Worm (Caenorhabditis elegans): Measurements from ENCODE around the gene fbxa-164.

The fbxa-164 gene

DNA sequence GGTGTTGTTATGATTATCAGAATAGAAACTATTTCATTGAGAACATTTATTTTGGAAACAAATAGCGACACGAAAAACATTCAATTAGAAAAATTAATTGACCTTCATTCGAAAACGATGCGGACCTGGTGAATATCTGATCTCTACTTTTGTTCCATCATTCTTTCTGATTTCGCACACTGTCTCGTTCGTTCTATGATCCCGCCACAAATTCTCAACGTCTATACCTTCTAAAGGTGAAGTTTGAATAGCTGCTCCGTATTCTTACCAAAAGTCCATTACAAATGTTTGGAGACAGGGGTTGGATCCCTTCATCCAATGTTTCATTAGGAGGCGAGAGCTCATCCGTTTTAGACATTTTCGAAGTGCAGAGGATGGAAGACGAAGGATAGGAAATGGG is 37.9 kb upstream of the fbxa-164 start, which contains the start of gene fbxb-16:
Gene fbxb-16, minus strand, starts transcription at position 101 of the 400 bp plus-strand sequence.
- TF ChIP-seq zip-4 (GFP tag; optimal IDR thresholded peaks at IDR 0.05) (no peak), alr-1 (tag; optimal IDR thresholded peaks at IDR 0.05; ENCODE audit: borderline replicate concordance) (no peak), isw-1 (GFP tag; IDR thresholded peaks at IDR 0.05) (no peak), C16A3.4 (tag; optimal IDR thresholded peaks at IDR 0.05) (no peak)

- TF ChIP-seq fkh-8 (tag; optimal IDR thresholded peaks at IDR 0.05) (no peak), mab-9 (GFP tag; IDR thresholded peaks at IDR 0.05) (no peak), nhr-85 (tag) (no peak), fos-1 (tag; optimal IDR thresholded peaks at IDR 0.05) (no peak), rnt-1 (tag; optimal IDR thresholded peaks at IDR 0.05) (no peak), lin-39 (tag; optimal IDR thresholded peaks at IDR 0.05) (no peak), xbp-1 (tag; optimal IDR thresholded peaks at IDR 0.05) (no peak), ces-1 (GFP tag; optimal IDR thresholded peaks at IDR 0.05) (no peak)
These were observed 36.6 kb upstream of the fbxa-164 start, which contains the start of gene fbxb-20 for ce11 chrII:1650502-1650901. TSS of gene fbxb-20 (minus strand) at chrII:1650602.

- TF ChIP-seq lin-13 (GFP tag; optimal IDR thresholded peaks at IDR 0.05): no peak
These were observed 34.9 kb upstream of the fbxa-164 start, which contains the start of gene fbxb-21 for ce11 chrII:1648768-1649167. TSS of gene fbxb-21 (minus strand) at chrII:1648868.

ce11 chrII:1646199-1646598 is 32.3 kb upstream of the fbxa-164 start, which contains the start of gene ZC204.17:
TSS of gene ZC204.17 (minus strand) at chrII:1646299.
- TF ChIP-seq rnt-1 (tag; optimal IDR thresholded peaks at IDR 0.05) (no peak), lin-13 (GFP tag; optimal IDR thresholded peaks at IDR 0.05) (no peak), jun-1 (tag; optimal IDR thresholded peaks at IDR 0.05) (no peak), zag-1 (tag; optimal IDR thresholded peaks at IDR 0.05) (no peak), nhr-11 (tag; optimal IDR thresholded peaks at IDR 0.05) (no peak), blmp-1 (tag; optimal IDR thresholded peaks at IDR 0.05) (no peak), unc-30 (tag; optimal IDR thresholded peaks at IDR 0.05) (no peak), egl-27 (tag; optimal IDR thresholded peaks at IDR 0.05) (no peak), C16A3.4 (tag; optimal IDR thresholded peaks at IDR 0.05) (no peak)

- TF ChIP-seq sox-4 (tag; optimal IDR thresholded peaks at IDR 0.05) (no peak), ets-5 (GFP tag; IDR thresholded peaks at IDR 0.05) (no peak), swsn-7 (tag; optimal IDR thresholded peaks at IDR 0.05) (no peak), efl-3 (GFP tag; optimal IDR thresholded peaks at IDR 0.05) (no peak), fkh-10 (GFP tag; optimal IDR thresholded peaks at IDR 0.05) (no peak), Y116A8C.19 (tag; optimal IDR thresholded peaks at IDR 0.05; ENCODE audit: borderline replicate concordance) (no peak), skn-1 (tag; optimal IDR thresholded peaks at IDR 0.05) (no peak), grh-1 (GFP tag; IDR thresholded peaks at IDR 0.05) (no peak), snu-23 (GFP tag; optimal IDR thresholded peaks at IDR 0.05) (no peak), C16A3.4 (tag; optimal IDR thresholded peaks at IDR 0.05) (no peak), hlh-4 (tag; optimal IDR thresholded peaks at IDR 0.05) (no peak), pag-3 (tag; optimal IDR thresholded peaks at IDR 0.05; ENCODE audit: borderline replicate concordance, insufficient read depth) (no peak), nhr-47 (tag; optimal IDR thresholded peaks at IDR 0.05) (no peak), sup-37 (GFP tag; optimal IDR thresholded peaks at IDR 0.05) (no peak), ceh-88 (GFP tag; IDR thresholded peaks at IDR 0.05) (no peak), rnt-1 (tag; optimal IDR thresholded peaks at IDR 0.05) (no peak), pax-3 (tag; optimal IDR thresholded peaks at IDR 0.05) (no peak), jun-1 (tag; optimal IDR thresholded peaks at IDR 0.05) (no peak)
These were observed 31.0 kb upstream of the fbxa-164 start, which contains the start of gene ZC204.6 for ce11 chrII:1644777-1645348. TSS of gene ZC204.6 (minus strand) at chrII:1644827.

All from whole organism, L1 larva.